Fruit fly (Drosophila melanogaster) whole organism, embryonic: Measurements from ENCODE around the gene CG32645.

Experiments
- Atf3 ChIP-seq: fragments of 200-800 bp; sonication (Bioruptor generic); optimal IDR thresholded peaks from 3 replicates; lab custom pipeline; 2016; ENCODE audit warnings: missing biosample characterization, missing genetic modification characterization
- BEAF-32 ChIP-seq: fragments of 200-800 bp; sonication (Bioruptor generic); optimal IDR thresholded peaks from 3 replicates; lab custom pipeline; 2017; ENCODE audit warnings: missing biosample characterization, missing genetic modification characterization, mild to moderate bottlenecking, moderate library complexity, missing genetic modification reagents
- Bdp1 ChIP-seq: fragments of 200-800 bp; sonication (Bioruptor generic); optimal IDR thresholded peaks from 3 replicates; lab custom pipeline; 2016; ENCODE audit warnings: missing biosample characterization, missing genetic modification characterization
- Blimp-1 ChIP-seq: fragments of 200-800 bp; sonication (Bioruptor generic); optimal IDR thresholded peaks from 3 replicates; lab custom pipeline; 2018; ENCODE audit warnings: missing biosample characterization, missing genetic modification characterization, mild to moderate bottlenecking, moderate library complexity, missing genetic modification reagents
- CG10274 ChIP-seq: fragments of 200-800 bp; sonication (Bioruptor generic); optimal IDR thresholded peaks from 3 replicates; lab custom pipeline; 2017; ENCODE audit warnings: missing biosample characterization, mild to moderate bottlenecking, missing genetic modification characterization
- CG10654 ChIP-seq: fragments of 200-800 bp; sonication (Bioruptor generic); optimal IDR thresholded peaks from 2 replicates; lab custom pipeline; 2016; ENCODE audit warnings: missing biosample characterization, missing genetic modification characterization
- CG10959 ChIP-seq: fragments of 200-800 bp; sonication (Bioruptor generic); IDR thresholded peaks from 2 replicates; pipeline ENCODE4 v1.3.6; 2022; ENCODE audit warnings: missing biosample characterization, missing genetic modification characterization
- CG12236 ChIP-seq: fragments of 200-800 bp; sonication (Bioruptor generic); optimal IDR thresholded peaks from 2 replicates; lab custom pipeline; 2016; ENCODE audit warnings: missing biosample characterization, missing genetic modification characterization
- CG1233 ChIP-seq: fragments of 200-800 bp; sonication (Bioruptor generic); optimal IDR thresholded peaks from 4 replicates; lab custom pipeline; 2018; ENCODE audit warnings: missing biosample characterization, mild to moderate bottlenecking, missing genetic modification characterization
- CG13296 ChIP-seq: fragments of 200-800 bp; sonication (Bioruptor generic); optimal IDR thresholded peaks from 3 replicates; lab custom pipeline; 2018; ENCODE audit warnings: missing biosample characterization, mild to moderate bottlenecking, missing genetic modification characterization
- CG13424 ChIP-seq: fragments of 200-800 bp; sonication (Bioruptor generic); optimal IDR thresholded peaks from 2 replicates; lab custom pipeline; 2019; ENCODE audit warnings: missing biosample characterization, mild to moderate bottlenecking, missing genetic modification characterization, moderate library complexity
- CG1647 ChIP-seq: fragments of 200-800 bp; sonication (Bioruptor generic); optimal IDR thresholded peaks from 3 replicates; lab custom pipeline; 2016; ENCODE audit warnings: missing biosample characterization, missing genetic modification characterization
- CG17568 ChIP-seq: fragments of 200-800 bp; sonication (Bioruptor generic); optimal IDR thresholded peaks from 2 replicates; lab custom pipeline; 2018; ENCODE audit warnings: missing biosample characterization, mild to moderate bottlenecking, missing genetic modification characterization, moderate library complexity
- CG1832 ChIP-seq: fragments of 200-800 bp; sonication (Bioruptor generic); optimal IDR thresholded peaks from 2 replicates; lab custom pipeline; 2017; ENCODE audit warnings: missing biosample characterization, mild to moderate bottlenecking, missing genetic modification characterization, inconsistent platforms
- CG32772 ChIP-seq: fragments of 200-800 bp; sonication (Bioruptor generic); IDR thresholded peaks from 2 replicates; pipeline ENCODE4 v1.3.6; 2022; ENCODE audit warnings: missing biosample characterization, missing genetic modification characterization
- CG4404 ChIP-seq: fragments of 200-800 bp; sonication (Bioruptor generic); IDR thresholded peaks from 2 replicates; pipeline ENCODE4 v1.3.6; 2022; ENCODE audit warnings: missing biosample characterization, missing genetic modification characterization
- CG5245 ChIP-seq: fragments of 200-800 bp; sonication (Bioruptor generic); optimal IDR thresholded peaks from 3 replicates; lab custom pipeline; 2016; ENCODE audit warnings: missing biosample characterization, missing genetic modification characterization
- CG5953 ChIP-seq: fragments of 200-800 bp; sonication (Bioruptor generic); IDR thresholded peaks from 2 replicates; pipeline ENCODE4 v1.3.6; 2022; ENCODE audit warnings: missing biosample characterization, missing genetic modification characterization
- CG6683 ChIP-seq: fragments of 200-800 bp; sonication (Bioruptor generic); optimal IDR thresholded peaks from 2 replicates; lab custom pipeline; 2017; ENCODE audit warnings: missing biosample characterization, mild to moderate bottlenecking, missing genetic modification characterization, missing genetic modification reagents
- CG6765 ChIP-seq: fragments of 200-800 bp; sonication (Bioruptor generic); optimal IDR thresholded peaks from 3 replicates; lab custom pipeline; 2017; ENCODE audit warnings: missing biosample characterization, mild to moderate bottlenecking, missing genetic modification characterization
- CG6791 ChIP-seq: fragments of 200-800 bp; sonication (Bioruptor generic); IDR thresholded peaks from 3 replicates; pipeline ENCODE4 v1.3.6; 2022; ENCODE audit warnings: missing biosample characterization, missing genetic modification characterization; ENCODE audit not compliant: partially characterized antibody
- CG6813 ChIP-seq: fragments of 200-800 bp; sonication (Bioruptor generic); optimal IDR thresholded peaks from 2 replicates; lab custom pipeline; 2017; ENCODE audit warnings: missing biosample characterization, missing genetic modification characterization, mild to moderate bottlenecking, moderate library complexity, missing genetic modification reagents
- CG7556 ChIP-seq: fragments of 200-800 bp; sonication (Bioruptor generic); optimal IDR thresholded peaks from 2 replicates; lab custom pipeline; 2017; ENCODE audit warnings: missing biosample characterization, mild to moderate bottlenecking, missing genetic modification characterization
- CG7745 ChIP-seq: fragments of 200-800 bp; sonication (Bioruptor generic); optimal IDR thresholded peaks from 2 replicates; lab custom pipeline; 2018; ENCODE audit warnings: missing biosample characterization, mild to moderate bottlenecking, missing genetic modification characterization, moderate library complexity
- CG9797 ChIP-seq: fragments of 200-800 bp; sonication (Bioruptor generic); optimal IDR thresholded peaks from 3 replicates; lab custom pipeline; 2018; ENCODE audit warnings: missing biosample characterization, mild to moderate bottlenecking, missing genetic modification characterization
- D19B ChIP-seq: fragments of 200-800 bp; sonication (Bioruptor generic); optimal IDR thresholded peaks from 2 replicates; lab custom pipeline; 2017; ENCODE audit warnings: missing biosample characterization, mild to moderate bottlenecking, missing genetic modification characterization
- E2f2 ChIP-seq: fragments of 200-800 bp; sonication (Bioruptor generic); IDR thresholded peaks from 2 replicates; pipeline ENCODE4 v1.3.6; 2022; ENCODE audit warnings: missing biosample characterization, missing genetic modification characterization
- HHEX ChIP-seq: fragments of 200-800 bp; sonication (Bioruptor generic); optimal IDR thresholded peaks from 3 replicates; lab custom pipeline; 2017; ENCODE audit warnings: missing biosample characterization, mild to moderate bottlenecking, missing genetic modification characterization, missing genetic modification reagents
- Spps ChIP-seq: fragments of 200-800 bp; sonication (Bioruptor generic); optimal IDR thresholded peaks from 2 replicates; lab custom pipeline; 2018; ENCODE audit warnings: missing biosample characterization, mild to moderate bottlenecking, missing genetic modification characterization
- Sry-δ ChIP-seq: fragments of 200-800 bp; sonication (Bioruptor generic); optimal IDR thresholded peaks from 2 replicates; lab custom pipeline; 2016; ENCODE audit warnings: missing biosample characterization, missing genetic modification characterization
- dmrt99B ChIP-seq: fragments of 200-800 bp; sonication (Bioruptor generic); optimal IDR thresholded peaks from 2 replicates; lab custom pipeline; 2018; ENCODE audit warnings: missing biosample characterization, mild to moderate bottlenecking, missing genetic modification characterization, moderate library complexity
- fd64A ChIP-seq: fragments of 200-800 bp; sonication (Bioruptor generic); optimal IDR thresholded peaks from 3 replicates; lab custom pipeline; 2018; ENCODE audit warnings: missing biosample characterization, mild to moderate bottlenecking, missing genetic modification characterization
- gem ChIP-seq: fragments of 200-800 bp; sonication (Bioruptor generic); optimal IDR thresholded peaks from 2 replicates; lab custom pipeline; 2019; ENCODE audit warnings: missing biosample characterization, mild to moderate bottlenecking, missing genetic modification characterization, moderate library complexity
- gt ChIP-seq: fragments of 200-800 bp; sonication (Bioruptor generic); IDR thresholded peaks from 2 replicates; pipeline ENCODE4 v1.3.6; 2022; ENCODE audit warnings: missing biosample characterization, missing genetic modification characterization
- hb ChIP-seq: fragments of 200-800 bp; sonication (Bioruptor generic); IDR thresholded peaks from 3 replicates; pipeline ENCODE4 v1.3.6; 2022; ENCODE audit warnings: missing biosample characterization, missing genetic modification characterization; ENCODE audit not compliant: partially characterized antibody
- hkb ChIP-seq, 2 experiments: fragments of 200-800 bp in 1 of 2; fragments of >200 bp in 1 of 2; sonication (Bioruptor generic) in 1 of 2; IDR thresholded peaks in 1 of 2; optimal IDR thresholded peaks in 1 of 2; 2 replicates each; pipeline versions ENCODE4 v1.3.6 to Lab custom; 2017 to 2022; ENCODE audit warnings: missing biosample characterization in 1 of 2, missing genetic modification characterization in 1 of 2
- lilli ChIP-seq: fragments of 200-800 bp; sonication (Bioruptor generic); optimal IDR thresholded peaks from 3 replicates; lab custom pipeline; 2016; ENCODE audit warnings: missing biosample characterization, missing genetic modification characterization
- maf-S ChIP-seq: fragments of 200-800 bp; sonication (Bioruptor generic); optimal IDR thresholded peaks from 2 replicates; lab custom pipeline; 2016; ENCODE audit warnings: missing biosample characterization, missing genetic modification characterization
- oc ChIP-seq: fragments of 200-800 bp; sonication (Bioruptor generic); optimal IDR thresholded peaks from 2 replicates; lab custom pipeline; 2018; ENCODE audit warnings: missing biosample characterization, mild to moderate bottlenecking, missing genetic modification characterization, moderate library complexity
- pfk ChIP-seq: fragments of 200-800 bp; sonication (Bioruptor generic); optimal IDR thresholded peaks from 2 replicates; lab custom pipeline; 2018; ENCODE audit warnings: missing biosample characterization, mild to moderate bottlenecking, missing genetic modification characterization, moderate library complexity
- pzg ChIP-seq: fragments of 200-800 bp; sonication (Bioruptor generic); optimal IDR thresholded peaks from 3 replicates; lab custom pipeline; 2018; ENCODE audit warnings: missing biosample characterization, mild to moderate bottlenecking, missing genetic modification characterization, moderate library complexity
- sc ChIP-seq, 3 experiments: fragments of >200 bp in 2 of 3; fragments of 200-800 bp in 1 of 3; sonication (Bioruptor generic) in 1 of 3; optimal IDR thresholded peaks; 2 replicates in 2 of 3; 3 replicates in 1 of 3; lab custom pipeline; 2017; ENCODE audit warnings: mild to moderate bottlenecking in 1 of 3, missing biosample characterization in 1 of 3, missing genetic modification characterization in 1 of 3, missing genetic modification reagents in 1 of 3
- shn ChIP-seq: fragments of 200-800 bp; sonication (Bioruptor generic); optimal IDR thresholded peaks from 3 replicates; lab custom pipeline; 2016; ENCODE audit warnings: missing biosample characterization, missing genetic modification characterization
- slbo ChIP-seq: fragments of 200-800 bp; sonication (Bioruptor generic); IDR thresholded peaks from 2 replicates; pipeline ENCODE4 v1.3.6; 2022; ENCODE audit warnings: missing biosample characterization, missing genetic modification characterization
- sob ChIP-seq: fragments of 200-800 bp; sonication (Bioruptor generic); IDR thresholded peaks from 2 replicates; pipeline ENCODE4 v1.3.6; 2022; ENCODE audit warnings: missing biosample characterization, missing genetic modification characterization
- ssp ChIP-seq: fragments of 200-800 bp; sonication (Bioruptor generic); IDR thresholded peaks from 2 replicates; pipeline ENCODE4 v1.3.6; 2022; ENCODE audit warnings: missing biosample characterization, missing genetic modification characterization
- tna ChIP-seq: fragments of 200-800 bp; sonication (Bioruptor generic); IDR thresholded peaks from 2 replicates; pipeline ENCODE4 v1.3.6; 2022; ENCODE audit warnings: missing biosample characterization, missing genetic modification characterization; ENCODE audit not compliant: partially characterized antibody
- trem ChIP-seq: fragments of 200-800 bp; optimal IDR thresholded peaks from 3 replicates; lab custom pipeline; 2019; ENCODE audit warnings: missing biosample characterization, mild to moderate bottlenecking, missing genetic modification characterization, moderate library complexity
- vfl ChIP-seq: fragments of 200-800 bp; sonication (Bioruptor generic); optimal IDR thresholded peaks from 2 replicates; lab custom pipeline; 2016; ENCODE audit warnings: missing biosample characterization, missing genetic modification characterization

The CG32645 gene

dm6 chrX:13159481-13159880 is 20.5 kb downstream of the CG32645 start, which contains the start of the genes Bap60 and CG12096 (continued):
- TF ChIP-seq CG6791 (GFP tag; lab: Robert Waterston, UW) (peak; percentile 81; the same call in 2 of the 3 replicates), sc (optimal IDR thresholded peaks at IDR 0.05; lab: Kevin White, UChicago) (no peak), sc (GFP tag; optimal IDR thresholded peaks at IDR 0.05; lab: Kevin White, UChicago) (no peak), maf-S (GFP tag; lab: Kevin White, UChicago) (peak; percentile 81), hkb (optimal IDR thresholded peaks at IDR 0.05; lab: Kevin White, UChicago) (peak; percentile 31), hkb (GFP tag; IDR thresholded peaks at IDR 0.05; lab: Robert Waterston, UW) (no peak), CG13296 (peak; percentile 64), hb (GFP tag; lab: Robert Waterston, UW) (peak; percentile 87), gem (tag; lab: Kevin White, UChicago) (peak; percentile 83), CG10654 (GFP tag; lab: Kevin White, UChicago) (peak; percentile 62), CG13424 (tag; lab: Kevin White, UChicago) (peak; percentile 83), Atf3 (GFP tag; lab: Kevin White, UChicago) (peak; percentile 46), CG12236 (GFP tag; lab: Kevin White, UChicago) (no peak), Sry-δ (GFP tag; lab: Kevin White, UChicago) (peak; percentile 98), CG5245 (GFP tag; lab: Kevin White, UChicago) (peak; percentile 24), CG32772 (GFP tag; lab: Robert Waterston, UW) (0 out of 2 replicates have a peak, but pooled peaks have one; percentile 16), E2f2 (GFP tag; lab: Robert Waterston, UW) (peak; percentile 52), CG1647 (GFP tag; lab: Kevin White, UChicago) (peak; percentile 67), trem (peak; percentile 86), slbo (GFP tag; lab: Robert Waterston, UW) (peak; percentile 80), Spps (tag; lab: Kevin White, UChicago) (peak; percentile 23), CG7745 (tag; lab: Kevin White, UChicago) (no peak), shn (GFP tag; lab: Kevin White, UChicago) (peak; percentile 85), ssp (GFP tag; lab: Robert Waterston, UW) (peak; percentile 63), CG17568 (GFP tag; lab: Kevin White, UChicago) (no peak), Bdp1 (GFP tag; lab: Kevin White, UChicago) (peak; percentile 43), CG10959 (no peak), CG6813 (GFP tag; lab: Kevin White, UChicago) (no peak), fd64A (no peak), pfk (GFP tag; lab: Kevin White, UChicago) (peak; percentile 21), CG10274 (no peak), gt (GFP tag; lab: Robert Waterston, UW) (0 out of 2 replicates have a peak, but pooled peaks have one; percentile 39), CG9797 (peak; percentile 55), BEAF-32 (GFP tag; lab: Kevin White, UChicago) (peak; percentile 97), CG7556 (GFP tag; lab: Kevin White, UChicago) (peak; percentile 60), CG1233 (peak; percentile 62), oc (no peak), CG5953 (GFP tag; lab: Robert Waterston, UW) (no peak), CG6683 (GFP tag; lab: Kevin White, UChicago) (peak; percentile 20), vfl (GFP tag; lab: Kevin White, UChicago) (peak; percentile 71), CG6765 (GFP tag; lab: Kevin White, UChicago) (no peak), Blimp-1 (GFP tag; lab: Kevin White, UChicago) (peak; percentile 55), D19B (GFP tag; lab: Kevin White, UChicago) (no peak), lilli (GFP tag; lab: Kevin White, UChicago) (peak; percentile 83), CG1832 (no peak), tna (GFP tag; lab: Robert Waterston, UW) (peak; percentile 70; the same call in 1 of the 2 replicates), CG4404 (GFP tag; lab: Robert Waterston, UW) (peak; percentile 67), pzg (GFP tag; lab: Kevin White, UChicago) (peak; percentile 80), HHEX (GFP tag; lab: Kevin White, UChicago) (peak; percentile 26), dmrt99B (peak; percentile 67), sob (GFP tag; lab: Robert Waterston, UW) (peak; percentile 66; the same call in 1 of the 2 replicates)
